Worm (Caenorhabditis elegans): Measurements from ENCODE around the gene unc-4.

DNA sequence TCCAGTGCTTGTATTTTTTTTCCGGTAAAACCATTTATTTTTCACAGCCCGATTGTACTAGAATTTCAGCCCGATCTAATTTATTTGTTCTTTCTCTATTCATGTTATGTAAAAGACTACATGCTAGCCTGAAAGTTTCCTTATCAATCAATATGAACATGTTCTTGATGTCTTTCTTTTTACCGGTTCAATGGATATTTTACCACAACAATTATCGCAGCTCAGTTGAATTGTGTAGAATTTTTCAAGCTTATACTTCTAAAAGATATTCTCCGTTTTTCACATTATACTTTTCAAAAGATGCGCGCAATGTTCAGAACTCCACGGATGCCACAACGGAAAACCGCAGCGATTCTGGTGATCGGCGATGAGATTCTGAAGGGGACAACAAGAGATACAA, 43.7 kb upstream of the unc-4 start, which contains the start of gene flad-1:
- no peak for TF ChIP-seq fkh-10 (GFP tag; optimal IDR thresholded peaks at IDR 0.05)
- TF ChIP-seq pros-1 (tag; optimal IDR thresholded peaks at IDR 0.05) = no peak
- TF ChIP-seq ahr-1 (tag; optimal IDR thresholded peaks at IDR 0.05) = no peak
- no peak for TF ChIP-seq rnt-1 (tag; optimal IDR thresholded peaks at IDR 0.05)
- no peak for TF ChIP-seq hlh-13 (GFP tag; optimal IDR thresholded peaks at IDR 0.05)
- TF ChIP-seq eyg-1 (tag; optimal IDR thresholded peaks at IDR 0.05) = no peak
- no peak for TF ChIP-seq ceh-9 (tag; optimal IDR thresholded peaks at IDR 0.05)
- TF ChIP-seq ceh-34 (tag; optimal IDR thresholded peaks at IDR 0.05) = no peak
- no peak for TF ChIP-seq ceh-45 (GFP tag; IDR thresholded peaks at IDR 0.05)
- TF ChIP-seq unc-55 (GFP tag; optimal IDR thresholded peaks at IDR 0.05) = no peak
- no peak for TF ChIP-seq nfya-1 (tag; optimal IDR thresholded peaks at IDR 0.05)
- no peak for TF ChIP-seq ceh-19 (GFP tag; optimal IDR thresholded peaks at IDR 0.05)
- TF ChIP-seq nhr-11 (tag; optimal IDR thresholded peaks at IDR 0.05) = no peak

All from whole organism, late embryonic.